Fruit fly (Drosophila melanogaster): ENCODE measurements around the gene Elovl7.

The Elovl7 gene

DNA sequence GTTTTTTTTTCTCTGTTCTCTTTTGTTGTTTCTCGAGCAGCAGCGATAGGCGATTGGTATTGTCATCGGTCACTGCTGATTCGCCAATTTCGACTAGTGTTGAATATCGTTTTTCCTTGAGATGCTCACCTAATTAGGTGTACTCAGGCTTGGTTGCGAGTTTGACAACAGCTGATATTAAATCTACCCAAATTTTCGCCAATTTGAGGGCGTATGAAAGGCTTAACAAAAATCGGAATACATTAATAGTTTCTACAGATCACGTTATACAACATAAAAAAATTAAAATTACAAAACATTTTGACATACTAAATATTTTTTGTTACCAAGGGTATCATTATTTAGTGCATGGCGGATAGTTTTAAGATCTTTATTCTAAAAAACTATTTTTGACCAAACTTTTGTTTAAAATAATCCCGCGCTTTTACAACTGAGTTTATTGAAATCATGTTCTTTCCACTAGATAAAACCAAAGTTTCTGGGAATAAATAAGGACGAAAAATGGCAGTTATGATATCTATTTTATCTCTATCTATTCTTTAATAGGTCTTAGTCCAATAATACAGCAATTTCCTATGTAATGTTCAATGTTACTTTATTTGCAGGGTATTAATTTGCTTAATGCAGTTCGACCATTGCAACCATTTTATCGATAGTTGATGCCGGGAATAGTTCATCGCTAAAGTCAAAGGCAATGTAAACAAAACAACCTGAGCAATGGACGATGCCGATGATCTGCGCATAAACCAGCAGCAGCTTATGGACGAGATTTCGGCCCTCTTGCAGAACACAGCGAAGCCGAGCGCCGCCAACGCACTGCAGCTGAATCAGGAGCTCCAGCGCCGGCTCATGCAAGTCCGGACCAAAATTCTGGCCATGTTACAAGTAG, 17.7 kb upstream of the Elovl7 start, which contains the start of the genes CG10435 and Pbp95 (continued):
- 0 out of 3 replicates have a peak, but pooled peaks have one; percentile 45 for TF ChIP-seq Mrtf (GFP tag; IDR thresholded peaks at IDR 0.05)
- TF ChIP-seq mirr (GFP tag; optimal IDR thresholded peaks at IDR 0.05), result peak; percentile 21
- TF ChIP-seq Nf-YA (GFP tag; IDR thresholded peaks at IDR 0.05), result peak; percentile 47; the same call in 1 of the 2 replicates
- TF ChIP-seq gcm2 (GFP tag; optimal IDR thresholded peaks at IDR 0.05), result no peak
- peak; percentile 86 for TF ChIP-seq CG15514 (GFP tag; optimal IDR thresholded peaks at IDR 0.05)
- TF ChIP-seq peb (GFP tag; IDR thresholded peaks at IDR 0.05), result no peak
- TF ChIP-seq CG10654 (GFP tag; optimal IDR thresholded peaks at IDR 0.05), result no peak
- 0 out of 3 replicates have a peak, but pooled peaks have one; percentile 19 for TF ChIP-seq sr (GFP tag; IDR thresholded peaks at IDR 0.05)
- no peak for TF ChIP-seq Mad (GFP tag; optimal IDR thresholded peaks at IDR 0.05)
- TF ChIP-seq nom (GFP tag; optimal IDR thresholded peaks at IDR 0.05), result no peak
- TF ChIP-seq CG9797 (GFP tag; optimal IDR thresholded peaks at IDR 0.05), result no peak
- peak; percentile 67 to 68 for TF ChIP-seq Pdp1 (GFP tag; optimal IDR thresholded peaks at IDR 0.05)
- peak; percentile 51 for TF ChIP-seq CG17359 (tag; optimal IDR thresholded peaks at IDR 0.05)
- no peak; the same call in 1 of the 2 replicates for TF ChIP-seq danr (GFP tag; IDR thresholded peaks at IDR 0.05)
- TF ChIP-seq ken (GFP tag; IDR thresholded peaks at IDR 0.05), result 0 out of 3 replicates have a peak, but pooled peaks have one; percentile 34
- TF ChIP-seq ara (GFP tag; IDR thresholded peaks at IDR 0.05), result no peak
- no peak for TF ChIP-seq luna (GFP tag; optimal IDR thresholded peaks at IDR 0.05)
- TF ChIP-seq CG2202 (tag; optimal IDR thresholded peaks at IDR 0.05), result no peak
- TF ChIP-seq CG16815 (GFP tag; optimal IDR thresholded peaks at IDR 0.05), result peak; percentile 41
- no peak for TF ChIP-seq CG17186 (GFP tag; optimal IDR thresholded peaks at IDR 0.05)
- no peak for TF ChIP-seq CG12299 (tag; optimal IDR thresholded peaks at IDR 0.05)
- no peak for TF ChIP-seq Lim3 (GFP tag; IDR thresholded peaks at IDR 0.05)
- peak; percentile 57 for TF ChIP-seq sna (GFP tag; IDR thresholded peaks at IDR 0.05; ENCODE audit: partially characterized antibody)
- peak in 1 of 3 experiments; percentile 57 for TF ChIP-seq lola (GFP tag; optimal IDR thresholded peaks at IDR 0.05)
- TF ChIP-seq CG7271 (tag; optimal IDR thresholded peaks at IDR 0.05), result no peak
- TF ChIP-seq CG2129 (GFP tag; IDR thresholded peaks at IDR 0.05; ENCODE audit: partially characterized antibody), result peak; percentile 56
- TF ChIP-seq CG8944 (GFP tag; optimal IDR thresholded peaks at IDR 0.05), result peak; percentile 24
- TF ChIP-seq CG10321 (GFP tag; IDR thresholded peaks at IDR 0.05), result no peak
- no peak for TF ChIP-seq dati (GFP tag; IDR thresholded peaks at IDR 0.05)
- no peak for TF ChIP-seq CG31441 (GFP tag; IDR thresholded peaks at IDR 0.05)
- no peak for TF ChIP-seq Oli (tag; optimal IDR thresholded peaks at IDR 0.05)
- TF ChIP-seq D19A (tag; optimal IDR thresholded peaks at IDR 0.05), result peak; percentile 88
- no peak for TF ChIP-seq CG7928 (GFP tag; optimal IDR thresholded peaks at IDR 0.05)
- peak; percentile 1 for TF ChIP-seq fd96Cb (tag; optimal IDR thresholded peaks at IDR 0.05)
- TF ChIP-seq Hey (tag; optimal IDR thresholded peaks at IDR 0.05), result no peak
- TF ChIP-seq emc (GFP tag; optimal IDR thresholded peaks at IDR 0.05), result no peak
- TF ChIP-seq BEAF-32 (GFP tag; optimal IDR thresholded peaks at IDR 0.05), result peak; percentile 74
- no peak for TF ChIP-seq E2f2 (GFP tag; IDR thresholded peaks at IDR 0.05)
- no peak for TF ChIP-seq tup (GFP tag; optimal IDR thresholded peaks at IDR 0.05)
- TF ChIP-seq ind (GFP tag; optimal IDR thresholded peaks at IDR 0.05), result peak; percentile 69
- no peak for TF ChIP-seq nau (GFP tag; optimal IDR thresholded peaks at IDR 0.05)
- TF ChIP-seq aop (GFP tag; IDR thresholded peaks at IDR 0.05), result no peak
- no peak for TF ChIP-seq Gsc (GFP tag; IDR thresholded peaks at IDR 0.05)
- TF ChIP-seq zen (tag; optimal IDR thresholded peaks at IDR 0.05), result no peak
- TF ChIP-seq pan (optimal IDR thresholded peaks at IDR 0.05), result no peak
- peak in 1 of 2 experiments; percentile 44 for TF ChIP-seq pan (GFP tag; optimal IDR thresholded peaks at IDR 0.05 in 1 of 2, IDR thresholded peaks at IDR 0.05 in 1 of 2)
- no peak for TF ChIP-seq CG7745 (tag; optimal IDR thresholded peaks at IDR 0.05)
- peak; percentile 72 for TF ChIP-seq CG6791 (GFP tag; IDR thresholded peaks at IDR 0.05; ENCODE audit: partially characterized antibody)

Data from whole organism, embryonic.